Worm (Caenorhabditis elegans) whole organism, young adult: ENCODE measurements around the gene B0228.9.

Experiments
- C06A6.2 ChIP-seq: fragments of 200-800 bp; sonication (Bioruptor generic); conservative IDR thresholded peaks from 2 replicates; pipeline ENCODE4 v1.3.6; 2022; ENCODE audit warnings: missing genetic modification characterization, missing compliant biosample characterization
- D2030.7 ChIP-seq: fragments of 200-800 bp; sonication (Bioruptor generic); IDR thresholded peaks from 2 replicates; pipeline ENCODE4 v1.3.6; 2022; ENCODE audit warnings: missing genetic modification reagents, missing genetic modification characterization, missing compliant biosample characterization
- F10E7.11 ChIP-seq: sonication (generic microtip); optimal IDR thresholded peaks from 2 replicates; lab custom pipeline; 2017; ENCODE audit warnings: mild to moderate bottlenecking, missing genetic modification characterization, moderate library complexity, missing compliant biosample characterization
- F57A8.1 ChIP-seq: fragments of 200-800 bp; sonication (Bioruptor generic); optimal IDR thresholded peaks from 2 replicates; lab custom pipeline; 2018; ENCODE audit warnings: mild to moderate bottlenecking, missing genetic modification characterization, moderate library complexity, missing compliant biosample characterization
- K11D2.4 ChIP-seq: fragments of 200-800 bp; sonication (Bioruptor generic); IDR thresholded peaks from 2 replicates; pipeline ENCODE4 v1.3.6; 2022; ENCODE audit warnings: missing genetic modification reagents, missing genetic modification characterization, missing compliant biosample characterization
- K12H6.12 ChIP-seq: fragments of 200-800 bp; sonication (Bioruptor generic); optimal IDR thresholded peaks from 2 replicates; lab custom pipeline; 2018; ENCODE audit warnings: mild to moderate bottlenecking, missing genetic modification characterization, missing compliant biosample characterization
- Y56A3A.18 ChIP-seq: fragments of 200-800 bp; sonication (Bioruptor generic); IDR thresholded peaks from 2 replicates; pipeline ENCODE4 v1.3.6; 2022; ENCODE audit warnings: missing genetic modification reagents, missing genetic modification characterization, missing compliant biosample characterization
- Y79H2A.3 ChIP-seq: fragments of 200-800 bp; sonication (Bioruptor generic); conservative IDR thresholded peaks from 2 replicates; pipeline ENCODE4 v1.3.6; 2022; ENCODE audit warnings: missing genetic modification reagents, missing genetic modification characterization, missing compliant biosample characterization
- Y95B8A.8 ChIP-seq: fragments of 200-800 bp; sonication (Bioruptor generic); IDR thresholded peaks from 2 replicates; pipeline ENCODE4 v1.3.6; 2022; ENCODE audit warnings: missing genetic modification reagents, missing genetic modification characterization, missing compliant biosample characterization
- aptf-3 ChIP-seq: fragments of 200-800 bp; sonication (Bioruptor generic); IDR thresholded peaks from 2 replicates; pipeline ENCODE4 v1.3.6; 2022; ENCODE audit warnings: missing genetic modification characterization, missing compliant biosample characterization
- athp-1 ChIP-seq: sonication (generic microtip); optimal IDR thresholded peaks from 2 replicates; lab custom pipeline; 2017; ENCODE audit warnings: mild to moderate bottlenecking, missing genetic modification characterization, missing compliant biosample characterization
- attf-5 ChIP-seq: fragments of 200-800 bp; sonication (Bioruptor generic); optimal IDR thresholded peaks from 2 replicates; lab custom pipeline; 2018; ENCODE audit warnings: mild to moderate bottlenecking, missing genetic modification characterization, missing compliant biosample characterization
- ceh-40 ChIP-seq: fragments of 200-800 bp; sonication (Bioruptor generic); IDR thresholded peaks from 2 replicates; pipeline ENCODE4 v1.3.6; 2022; ENCODE audit warnings: missing genetic modification characterization, missing compliant biosample characterization
- ceh-58 ChIP-seq: fragments of 200-800 bp; sonication (Bioruptor generic); IDR thresholded peaks from 2 replicates; pipeline ENCODE4 v1.3.6; 2022; ENCODE audit warnings: missing genetic modification characterization, missing compliant biosample characterization
- efl-1 ChIP-seq: fragments of 150-350 bp; optimal IDR thresholded peaks from 2 replicates; lab custom pipeline; 2014; ENCODE audit warnings: missing biosample characterization, missing genetic modification reagents, missing genetic modification characterization
- egl-44 ChIP-seq: fragments of 200-800 bp; sonication (Bioruptor generic); IDR thresholded peaks from 2 replicates; pipeline ENCODE4 v1.3.6; 2022; ENCODE audit warnings: missing genetic modification reagents, missing genetic modification characterization, missing compliant biosample characterization
- gei-17 ChIP-seq: fragments of 200-800 bp; sonication (Bioruptor generic); optimal IDR thresholded peaks from 2 replicates; lab custom pipeline; 2018; ENCODE audit warnings: mild to moderate bottlenecking, missing genetic modification characterization, missing compliant biosample characterization
- hmg-1.2 ChIP-seq: fragments of 200-800 bp; sonication (Bioruptor generic); IDR thresholded peaks from 2 replicates; pipeline ENCODE4 v1.3.6; 2022; ENCODE audit warnings: missing genetic modification reagents, missing genetic modification characterization, missing compliant biosample characterization
- hmg-20 ChIP-seq: fragments of 200-800 bp; sonication (Bioruptor generic); IDR thresholded peaks from 2 replicates; pipeline ENCODE4 v1.3.6; 2022; ENCODE audit warnings: missing genetic modification reagents, missing genetic modification characterization, missing compliant biosample characterization
- lin-40 ChIP-seq: sonication (generic microtip); optimal IDR thresholded peaks from 2 replicates; lab custom pipeline; 2016; ENCODE audit warnings: missing genetic modification characterization, mild to moderate bottlenecking, missing compliant biosample characterization, missing genotype, missing genetic modification reagents
- madf-3 ChIP-seq: fragments of 200-800 bp; sonication (Bioruptor generic); IDR thresholded peaks from 2 replicates; pipeline ENCODE4 v1.3.6; 2022; ENCODE audit warnings: missing genetic modification reagents, missing genetic modification characterization, missing compliant biosample characterization
- mes-4 ChIP-seq: sonication (generic microtip); optimal IDR thresholded peaks from 2 replicates; lab custom pipeline; 2016; ENCODE audit warnings: missing genotype, missing genetic modification characterization, missing compliant biosample characterization
- nfya-2 ChIP-seq: fragments of 200-800 bp; sonication (Bioruptor generic); IDR thresholded peaks from 2 replicates; pipeline ENCODE4 v1.3.6; 2022; ENCODE audit warnings: missing genetic modification reagents, missing genetic modification characterization, missing compliant biosample characterization
- nfyb-1 ChIP-seq: fragments of 200-800 bp; sonication (Bioruptor generic); IDR thresholded peaks from 2 replicates; pipeline ENCODE4 v1.3.6; 2022; ENCODE audit warnings: missing genetic modification reagents, missing genetic modification characterization, missing compliant biosample characterization
- nhr-120 ChIP-seq: fragments of 200-800 bp; sonication (Bioruptor generic); IDR thresholded peaks from 2 replicates; pipeline ENCODE4 v1.3.6; 2022; ENCODE audit warnings: missing genetic modification characterization, missing compliant biosample characterization
- nhr-179 ChIP-seq: sonication (generic microtip); optimal IDR thresholded peaks from 2 replicates; lab custom pipeline; 2016; ENCODE audit warnings: mild to moderate bottlenecking, missing genetic modification characterization, missing compliant biosample characterization
- nhr-80 ChIP-seq: sonication (generic microtip); optimal IDR thresholded peaks from 2 replicates; lab custom pipeline; 2016; ENCODE audit warnings: missing genetic modification characterization, missing compliant biosample characterization
- pha-4 ChIP-seq: fragments of 150-350 bp; sonication (generic microtip); optimal IDR thresholded peaks from 2 replicates; lab custom pipeline; 2014; ENCODE audit warnings: missing biosample characterization, missing genetic modification reagents, missing genetic modification characterization
- repo-1 ChIP-seq: sonication (generic microtip); optimal IDR thresholded peaks from 2 replicates; lab custom pipeline; 2017; ENCODE audit warnings: mild to moderate bottlenecking, missing genetic modification characterization, missing compliant biosample characterization
- snpc-1.1 ChIP-seq: sonication (generic microtip); optimal IDR thresholded peaks from 2 replicates; lab custom pipeline; 2017; ENCODE audit warnings: missing genetic modification characterization, mild to moderate bottlenecking, missing compliant biosample characterization, antibody characterized with exemption, moderate library complexity, missing genotype, missing genetic modification reagents; ENCODE audit not compliant: insufficient read depth
- snpc-1.3 ChIP-seq: sonication (generic microtip); optimal IDR thresholded peaks from 2 replicates; lab custom pipeline; 2017; ENCODE audit warnings: missing genetic modification characterization, mild to moderate bottlenecking, missing compliant biosample characterization, antibody characterized with exemption, moderate library complexity, missing genotype, missing genetic modification reagents; ENCODE audit not compliant: insufficient read depth
- somi-1 ChIP-seq: fragments of 200-800 bp; sonication (Bioruptor generic); optimal IDR thresholded peaks from 2 replicates; lab custom pipeline; 2018; ENCODE audit warnings: mild to moderate bottlenecking, missing genetic modification characterization, missing compliant biosample characterization
- sptf-2 ChIP-seq: fragments of 200-800 bp; sonication (Bioruptor generic); optimal IDR thresholded peaks from 2 replicates; lab custom pipeline; 2018; ENCODE audit warnings: mild to moderate bottlenecking, missing genetic modification characterization, missing compliant biosample characterization
- tbp1 ChIP-seq: fragments of 200-800 bp; sonication (Bioruptor generic); optimal IDR thresholded peaks from 2 replicates; lab custom pipeline; 2018; ENCODE audit warnings: mild to moderate bottlenecking, missing genetic modification characterization, missing compliant biosample characterization
- xnd-1 ChIP-seq: sonication (generic microtip); optimal IDR thresholded peaks from 2 replicates; lab custom pipeline; 2016; ENCODE audit warnings: missing genotype, missing genetic modification reagents, missing genetic modification characterization, missing compliant biosample characterization
- ztf-3 ChIP-seq: fragments of 200-800 bp; sonication (Bioruptor generic); optimal IDR thresholded peaks from 2 replicates; lab custom pipeline; 2018; ENCODE audit warnings: mild to moderate bottlenecking, missing genetic modification characterization, missing compliant biosample characterization

Gene B0228.9

DNA sequence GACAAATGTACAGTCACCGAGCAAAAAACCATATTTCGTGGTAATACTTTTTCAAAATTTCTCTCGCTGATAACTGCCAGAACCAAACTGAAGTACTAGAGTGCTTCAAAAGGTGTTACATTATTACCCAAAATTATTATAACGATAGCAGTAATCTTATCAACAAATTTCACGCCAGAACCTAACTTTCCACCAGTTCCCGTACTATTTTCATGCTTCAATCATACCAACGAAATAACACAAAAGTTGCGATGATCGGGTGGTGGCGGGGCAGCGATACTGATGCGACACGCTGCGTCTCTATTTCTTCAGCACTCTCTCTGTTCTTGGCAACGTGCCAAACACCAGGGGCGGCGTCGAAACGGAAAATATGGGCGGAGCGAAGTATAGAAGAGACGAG is 45.5 kb upstream of the B0228.9 start (continued):
- TF ChIP-seq K11D2.4 (GFP tag; lab: Robert Waterston, UW), result no peak
- no peak for TF ChIP-seq nhr-120 (GFP tag; lab: Robert Waterston, UW)
- TF ChIP-seq gei-17 (GFP tag; lab: Kevin White, UChicago), result no peak
- peak; percentile 12 for TF ChIP-seq lin-40 (tag; lab: Kevin White, UChicago)
- no peak for TF ChIP-seq snpc-1.1 (tag; lab: Kevin White, UChicago)
- TF ChIP-seq attf-5 (GFP tag; lab: Kevin White, UChicago), result peak; percentile 1
- no peak for TF ChIP-seq ceh-58 (GFP tag; lab: Robert Waterston, UW)
- TF ChIP-seq nhr-80 (tag; lab: Kevin White, UChicago), result peak; percentile 99
- TF ChIP-seq nfyb-1 (GFP tag; lab: Robert Waterston, UW), result no peak
- TF ChIP-seq ceh-40 (GFP tag; lab: Robert Waterston, UW), result no peak
- TF ChIP-seq K12H6.12 (tag; lab: Kevin White, UChicago), result no peak
- TF ChIP-seq ztf-3 (GFP tag; lab: Kevin White, UChicago), result no peak
- TF ChIP-seq aptf-3 (GFP tag; lab: Robert Waterston, UW), result no peak
- no peak for TF ChIP-seq D2030.7 (GFP tag; lab: Robert Waterston, UW)
- TF ChIP-seq madf-3 (GFP tag; lab: Robert Waterston, UW), result no peak
- TF ChIP-seq Y79H2A.3 (GFP tag; lab: Robert Waterston, UW), result no peak
- TF ChIP-seq nfya-2 (GFP tag; lab: Robert Waterston, UW), result no peak
- TF ChIP-seq snpc-1.3 (tag; lab: Kevin White, UChicago), result no peak
- no peak for TF ChIP-seq F10E7.11 (tag; lab: Kevin White, UChicago)

DNA sequence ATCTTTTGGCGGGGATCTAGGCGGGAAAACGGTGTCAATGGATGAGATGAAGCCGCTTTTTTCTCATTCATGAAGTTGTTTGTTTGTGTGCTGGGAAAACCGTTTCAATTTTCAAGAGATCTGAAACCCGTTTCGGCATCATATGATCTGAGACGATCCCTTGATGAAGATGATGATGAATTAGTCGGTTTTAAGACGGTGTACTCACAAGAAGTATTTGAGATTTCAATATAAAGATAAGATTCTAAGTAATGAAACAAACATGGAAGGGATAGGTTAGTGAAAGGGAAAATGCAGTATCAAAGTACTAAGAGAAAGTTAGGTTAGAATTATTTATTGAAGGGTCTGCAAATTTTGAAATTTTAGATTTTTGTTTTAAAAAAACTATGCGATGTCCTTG is 44.7 kb upstream of the B0228.9 start:
- no peak for TF ChIP-seq sptf-2 (GFP tag; lab: Kevin White, UChicago)
- TF ChIP-seq athp-1 (tag; lab: Kevin White, UChicago), result no peak
- TF ChIP-seq mes-4, result no peak
- no peak for TF ChIP-seq nhr-179 (tag; lab: Kevin White, UChicago)
- TF ChIP-seq somi-1, result no peak
- TF ChIP-seq repo-1 (tag; lab: Kevin White, UChicago), result no peak
- no peak for TF ChIP-seq C06A6.2 (GFP tag; lab: Robert Waterston, UW)
- TF ChIP-seq F57A8.1, result no peak
- TF ChIP-seq tbp1 (GFP tag; lab: Kevin White, UChicago), result no peak
- no peak for TF ChIP-seq hmg-1.2 (GFP tag; lab: Robert Waterston, UW)
- no peak for TF ChIP-seq hmg-20 (GFP tag; lab: Robert Waterston, UW)
- TF ChIP-seq Y56A3A.18 (GFP tag; lab: Robert Waterston, UW), result no peak
- TF ChIP-seq pha-4 (tag; lab: Kevin White, UChicago), result no peak

DNA sequence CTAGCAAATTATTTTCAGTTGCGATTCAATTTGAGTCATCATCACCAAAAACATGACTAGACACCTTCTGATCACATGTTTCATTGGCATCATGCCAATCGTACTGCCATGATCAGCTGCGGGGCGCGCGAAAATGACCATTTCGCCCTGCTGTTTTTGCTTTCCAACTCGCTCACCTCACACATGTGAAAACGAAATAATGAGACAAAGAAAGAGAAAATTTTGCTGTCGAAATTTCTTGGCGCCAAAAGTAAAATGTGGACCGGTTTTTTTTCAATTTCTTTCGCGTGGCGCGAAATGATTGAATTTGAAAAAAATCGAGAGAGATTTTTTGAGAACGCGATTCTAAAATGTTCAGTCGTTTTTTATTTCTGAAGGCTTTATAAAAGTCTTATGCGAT is 43.4 kb upstream of the B0228.9 start:
- TF ChIP-seq Y95B8A.8 (GFP tag; lab: Robert Waterston, UW) (no peak), efl-1 (GFP tag; lab: Kevin White, UChicago) (peak; percentile 77)
- TF ChIP-seq, all 124 proteins: peak for 1

DNA sequence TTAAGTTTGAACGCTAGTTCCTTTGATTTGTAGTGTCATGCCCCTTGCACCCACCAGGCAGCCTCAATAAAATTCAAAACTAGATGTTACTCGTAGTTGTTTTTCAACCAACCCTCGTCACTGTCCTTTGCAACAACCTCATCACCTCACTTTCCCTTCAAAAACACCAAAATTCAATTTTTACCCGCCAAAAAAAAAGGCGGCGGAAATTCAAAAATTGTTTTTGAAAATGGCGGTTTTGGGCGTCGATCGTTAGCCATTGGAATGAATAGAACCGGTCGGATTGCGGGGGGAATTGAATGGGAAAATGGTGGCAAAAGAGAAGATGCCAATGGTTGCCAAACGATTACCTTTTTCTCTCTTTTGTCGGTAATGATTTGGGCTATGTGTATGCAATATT is 42.6 kb upstream of the B0228.9 start:
- TF ChIP-seq xnd-1 (tag; lab: Kevin White, UChicago) (no peak), egl-44 (GFP tag; lab: Robert Waterston, UW) (no peak), F10E7.11 (tag; lab: Kevin White, UChicago) (no peak)
- TF ChIP-seq, all 124 proteins: peak for 0
